Worm (Caenorhabditis elegans): ENCODE data around the gene dnj-1.

DNA sequence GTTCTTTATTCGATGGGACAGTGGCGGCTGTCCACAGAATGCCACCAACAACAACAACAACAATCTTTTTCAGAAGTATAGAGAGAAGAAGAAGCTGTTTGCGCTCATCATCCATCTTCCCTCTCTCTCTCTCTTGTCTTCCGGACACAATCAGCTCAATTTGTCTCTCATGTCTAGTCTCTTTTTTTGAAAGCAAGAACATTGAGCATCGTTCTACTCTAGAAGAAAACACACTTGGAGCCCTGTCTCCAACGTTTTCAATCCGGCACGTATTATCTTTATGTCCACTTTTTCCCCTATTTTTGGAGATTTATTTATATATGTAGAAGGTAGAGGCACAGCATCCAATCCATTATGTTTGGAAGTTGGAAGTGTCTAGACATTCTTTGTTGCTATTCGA is 50.0 kb downstream of the dnj-1 start:
- no peak for TF ChIP-seq nhr-12 (tag; optimal IDR thresholded peaks at IDR 0.05)
- no peak for TF ChIP-seq unc-62 (GFP tag; optimal IDR thresholded peaks at IDR 0.05)
- TF ChIP-seq snpc-4 (tag; optimal IDR thresholded peaks at IDR 0.05) = no peak
- no peak for TF ChIP-seq ceh-39 (tag; optimal IDR thresholded peaks at IDR 0.05)
- no peak for TF ChIP-seq blmp-1 (tag; optimal IDR thresholded peaks at IDR 0.05)
- TF ChIP-seq ces-1 (GFP tag; optimal IDR thresholded peaks at IDR 0.05) = no peak
- no peak for TF ChIP-seq nhr-76 (tag; optimal IDR thresholded peaks at IDR 0.05)
- no peak for TF ChIP-seq ham-2 (GFP tag; optimal IDR thresholded peaks at IDR 0.05)
- no peak for TF ChIP-seq zip-8 (tag; optimal IDR thresholded peaks at IDR 0.05)
- no peak for TF ChIP-seq elt-3 (tag; optimal IDR thresholded peaks at IDR 0.05)
- TF ChIP-seq ceh-43 (GFP tag; optimal IDR thresholded peaks at IDR 0.05) = no peak
- TF ChIP-seq bed-3 (GFP tag; optimal IDR thresholded peaks at IDR 0.05) = no peak
- TF ChIP-seq pha-4 (tag; optimal IDR thresholded peaks at IDR 0.05) = no peak

All from whole organism, mixed stage, embryonic.